Worm (Caenorhabditis elegans): ENCODE data around the gene bath-7.
A peak's percentile ranks its signal among the peaks of the same experiment; 100 is the strongest.

ce11 chrII:1897936-1898335 is 23.0 kb downstream of the bath-7 start, which contains the start of gene C46F9.6:
- TF ChIP-seq ama-1 (optimal IDR thresholded peaks at IDR 0.05): no peak
- TF ChIP-seq lsy-2 (tag; optimal IDR thresholded peaks at IDR 0.05): no peak
- TF ChIP-seq nhr-25 (tag; optimal IDR thresholded peaks at IDR 0.05): no peak
- no peak for TF ChIP-seq nhr-237 (tag; optimal IDR thresholded peaks at IDR 0.05)
- no peak for TF ChIP-seq nhr-11 (tag; optimal IDR thresholded peaks at IDR 0.05)
- peak; percentile 9 for TF ChIP-seq fos-1 (tag; optimal IDR thresholded peaks at IDR 0.05)
- no peak for TF ChIP-seq elt-1 (tag; optimal IDR thresholded peaks at IDR 0.05)
- no peak for TF ChIP-seq nhr-21 (tag; optimal IDR thresholded peaks at IDR 0.05)
- TF ChIP-seq ceh-82 (tag; optimal IDR thresholded peaks at IDR 0.05): no peak
- no peak for TF ChIP-seq unc-39 (tag; optimal IDR thresholded peaks at IDR 0.05)
- TF ChIP-seq mab-5 (tag; optimal IDR thresholded peaks at IDR 0.05): no peak
- no peak for TF ChIP-seq mdl-1 (tag; optimal IDR thresholded peaks at IDR 0.05)
- TF ChIP-seq nhr-77 (tag; optimal IDR thresholded peaks at IDR 0.05): no peak
